Fruit fly (Drosophila melanogaster) whole organism, embryonic: Measurements from ENCODE around the gene Ns4.
A peak's percentile ranks its signal among the peaks of the same experiment; 100 is the strongest.

Experiments used
- Atf6 ChIP-seq: fragments of 200-800 bp; sonication (Bioruptor generic); IDR thresholded peaks from 2 replicates; pipeline ENCODE4 v1.3.6; 2022; ENCODE audit warnings: missing biosample characterization, missing genetic modification characterization
- CG12391 ChIP-seq: fragments of 200-800 bp; sonication (Bioruptor generic); optimal IDR thresholded peaks from 3 replicates; lab custom pipeline; 2018; ENCODE audit warnings: missing biosample characterization, mild to moderate bottlenecking, missing genetic modification characterization, moderate library complexity
- CG12769 ChIP-seq: fragments of 200-800 bp; sonication (Bioruptor generic); optimal IDR thresholded peaks from 2 replicates; lab custom pipeline; 2019; ENCODE audit warnings: missing biosample characterization, mild to moderate bottlenecking, missing genetic modification characterization, moderate library complexity
- CG14050 ChIP-seq: fragments of 200-800 bp; sonication (Bioruptor generic); IDR thresholded peaks from 3 replicates; pipeline ENCODE4 v1.3.6; 2022; ENCODE audit warnings: missing biosample characterization, missing genetic modification characterization
- CG2678 ChIP-seq: fragments of 200-800 bp; sonication (Bioruptor generic); optimal IDR thresholded peaks from 3 replicates; lab custom pipeline; 2019; ENCODE audit warnings: missing biosample characterization, mild to moderate bottlenecking, missing genetic modification characterization, moderate library complexity
- CG4360 ChIP-seq: fragments of 200-800 bp; sonication (Bioruptor generic); IDR thresholded peaks from 2 replicates; pipeline ENCODE4 v1.3.6; 2022; ENCODE audit warnings: missing biosample characterization, missing genetic modification characterization
- CG5180 ChIP-seq: fragments of 200-800 bp; sonication (Bioruptor generic); optimal IDR thresholded peaks from 3 replicates; lab custom pipeline; 2017; ENCODE audit warnings: missing biosample characterization, missing genetic modification characterization, mild to moderate bottlenecking, moderate library complexity, missing genetic modification reagents
- CG8281 ChIP-seq: fragments of 200-800 bp; sonication (Bioruptor generic); optimal IDR thresholded peaks from 2 replicates; lab custom pipeline; 2018; ENCODE audit warnings: missing biosample characterization, mild to moderate bottlenecking, missing genetic modification characterization, moderate library complexity
- CG9727 ChIP-seq: fragments of 200-800 bp; sonication (Bioruptor generic); optimal IDR thresholded peaks from 3 replicates; lab custom pipeline; 2017; ENCODE audit warnings: missing biosample characterization, mild to moderate bottlenecking, missing genetic modification characterization
- Deaf1 ChIP-seq: fragments of 200-800 bp; optimal IDR thresholded peaks from 3 replicates; lab custom pipeline; 2019; ENCODE audit warnings: missing biosample characterization, mild to moderate bottlenecking, missing genetic modification characterization, moderate library complexity
- Dip3 ChIP-seq: fragments of 200-800 bp; sonication (Bioruptor generic); optimal IDR thresholded peaks from 3 replicates; lab custom pipeline; 2016; ENCODE audit warnings: missing biosample characterization, missing genetic modification characterization
- HLHmδ ChIP-seq: fragments of 200-800 bp; sonication (Bioruptor generic); optimal IDR thresholded peaks from 2 replicates; lab custom pipeline; 2018; ENCODE audit warnings: missing biosample characterization, mild to moderate bottlenecking, missing genetic modification characterization, moderate library complexity
- Hand ChIP-seq: fragments of 200-800 bp; sonication (Bioruptor generic); optimal IDR thresholded peaks from 2 replicates; lab custom pipeline; 2017; ENCODE audit warnings: mild to moderate bottlenecking, missing biosample characterization, missing genetic modification reagents, missing genetic modification characterization
- Med ChIP-seq: fragments of 200-800 bp; sonication (Bioruptor generic); peaks from one replicate; lab custom pipeline; 2016; ENCODE audit warnings: missing biosample characterization, missing genetic modification characterization, mild to moderate bottlenecking, inconsistent platforms, moderate library complexity
- NFAT ChIP-seq: fragments of 200-800 bp; sonication (Bioruptor generic); IDR thresholded peaks from 2 replicates; pipeline ENCODE4 v1.3.6; 2022; ENCODE audit warnings: missing biosample characterization, missing genetic modification characterization
- Nf-YC ChIP-seq: fragments of 200-800 bp; optimal IDR thresholded peaks from 3 replicates; lab custom pipeline; 2019; ENCODE audit warnings: missing biosample characterization, mild to moderate bottlenecking, missing genetic modification characterization, moderate library complexity
- Oaz ChIP-seq: fragments of 200-800 bp; sonication (Bioruptor generic); IDR thresholded peaks from 2 replicates; pipeline ENCODE4 v1.3.6; 2022; ENCODE audit warnings: missing biosample characterization, missing genetic modification characterization
- Optix ChIP-seq: fragments of 200-800 bp; sonication (Bioruptor generic); IDR thresholded peaks from 3 replicates; pipeline ENCODE4 v1.3.6; 2022; ENCODE audit warnings: missing biosample characterization, missing genetic modification characterization
- Pdp1 ChIP-seq, 2 experiments: fragments of 200-800 bp; sonication (Bioruptor generic); optimal IDR thresholded peaks; 3 replicates each; lab custom pipeline; 2016; ENCODE audit warnings: missing biosample characterization in 2 of 2, missing genetic modification characterization in 2 of 2, mild to moderate bottlenecking in 1 of 2, moderate library complexity in 1 of 2
- Sry-β ChIP-seq: fragments of 200-800 bp; sonication (Bioruptor generic); optimal IDR thresholded peaks from 2 replicates; lab custom pipeline; 2018; ENCODE audit warnings: missing biosample characterization, mild to moderate bottlenecking, missing genetic modification characterization, moderate library complexity
- ara ChIP-seq: fragments of 200-800 bp; sonication (Bioruptor generic); IDR thresholded peaks from 2 replicates; pipeline ENCODE4 v1.3.6; 2022; ENCODE audit warnings: missing biosample characterization, missing genetic modification characterization
- ash1 ChIP-seq: fragments of 200-800 bp; sonication (Bioruptor generic); optimal IDR thresholded peaks from 2 replicates; lab custom pipeline; 2018; ENCODE audit warnings: missing biosample characterization, mild to moderate bottlenecking, missing genetic modification characterization
- chinmo ChIP-seq: fragments of 200-800 bp; sonication (Bioruptor generic); IDR thresholded peaks from 4 replicates; pipeline ENCODE4 v1.3.6; 2022; ENCODE audit warnings: missing biosample characterization, missing genetic modification characterization; ENCODE audit not compliant: partially characterized antibody
- disco-r ChIP-seq: fragments of 200-800 bp; sonication (Bioruptor generic); optimal IDR thresholded peaks from 2 replicates; lab custom pipeline; 2016; ENCODE audit warnings: missing biosample characterization, missing genetic modification characterization
- emc ChIP-seq: fragments of 200-800 bp; sonication (Bioruptor generic); optimal IDR thresholded peaks from 2 replicates; lab custom pipeline; 2016; ENCODE audit warnings: missing biosample characterization, missing genetic modification characterization
- ems ChIP-seq: fragments of 200-800 bp; sonication (Bioruptor generic); optimal IDR thresholded peaks from 3 replicates; lab custom pipeline; 2016; ENCODE audit warnings: missing biosample characterization, missing genetic modification characterization
- ewg ChIP-seq: fragments of 200-800 bp; sonication (Bioruptor generic); optimal IDR thresholded peaks from 3 replicates; lab custom pipeline; 2017; ENCODE audit warnings: mild to moderate bottlenecking, missing biosample characterization, missing genetic modification reagents, missing genetic modification characterization
- exex ChIP-seq: fragments of 200-800 bp; sonication (Bioruptor generic); optimal IDR thresholded peaks from 4 replicates; lab custom pipeline; 2018; ENCODE audit warnings: missing biosample characterization, mild to moderate bottlenecking, missing genetic modification characterization, moderate library complexity
- fd3F ChIP-seq: fragments of 200-800 bp; sonication (Bioruptor generic); optimal IDR thresholded peaks from 2 replicates; lab custom pipeline; 2018; ENCODE audit warnings: missing biosample characterization, mild to moderate bottlenecking, missing genetic modification characterization, moderate library complexity
- grn ChIP-seq: fragments of 200-800 bp; sonication (Bioruptor generic); optimal IDR thresholded peaks from 3 replicates; lab custom pipeline; 2017; ENCODE audit warnings: missing biosample characterization, missing genetic modification characterization
- hbn ChIP-seq: fragments of 200-800 bp; sonication (Bioruptor generic); IDR thresholded peaks from 2 replicates; pipeline ENCODE4 v1.3.6; 2022; ENCODE audit warnings: missing biosample characterization, missing genetic modification characterization; ENCODE audit not compliant: partially characterized antibody
- hth ChIP-seq: fragments of >200 bp; optimal IDR thresholded peaks from 2 replicates; lab custom pipeline; 2017; ENCODE audit warnings: inconsistent platforms
- insv ChIP-seq, 2 experiments: fragments of 200-800 bp; sonication (Bioruptor generic); optimal IDR thresholded peaks; 3 replicates each; lab custom pipeline; 2016 to 2018; ENCODE audit warnings: missing biosample characterization in 2 of 2, missing genetic modification characterization in 2 of 2
- mld ChIP-seq: fragments of 200-800 bp; sonication (Bioruptor generic); IDR thresholded peaks from 3 replicates; pipeline ENCODE4 v1.3.6; 2022; ENCODE audit warnings: missing biosample characterization, missing genetic modification characterization; ENCODE audit not compliant: partially characterized antibody
- pan ChIP-seq, 4 experiments: fragments of >200 bp in 3 of 4; fragments of 200-800 bp in 1 of 4; sonication (Bioruptor generic) in 1 of 4; optimal IDR thresholded peaks in 3 of 4; IDR thresholded peaks in 1 of 4; 2 replicates each; pipeline versions ENCODE4 v1.3.6 to Lab custom; 2017 to 2022; ENCODE audit warnings: missing biosample characterization in 2 of 4, missing genetic modification characterization in 2 of 4, mixed read lengths in 1 of 4
- phol ChIP-seq: fragments of 200-800 bp; sonication (Bioruptor generic); optimal IDR thresholded peaks from 3 replicates; lab custom pipeline; 2018; ENCODE audit warnings: missing biosample characterization, mild to moderate bottlenecking, missing genetic modification characterization, moderate library complexity
- prd ChIP-seq, 3 experiments: fragments of >200 bp in 2 of 3; fragments of 200-800 bp in 1 of 3; sonication (Bioruptor generic) in 1 of 3; optimal IDR thresholded peaks in 2 of 3; IDR thresholded peaks in 1 of 3; 2 replicates in 2 of 3; 3 replicates in 1 of 3; pipeline versions ENCODE4 v1.3.6 to Lab custom; 2017 to 2022; ENCODE audit warnings: missing biosample characterization in 1 of 3, missing genetic modification characterization in 1 of 3
- psq ChIP-seq: fragments of 200-800 bp; sonication (Bioruptor generic); optimal IDR thresholded peaks from 2 replicates; lab custom pipeline; 2017; ENCODE audit warnings: missing biosample characterization, missing genetic modification characterization
- pzg ChIP-seq: fragments of 200-800 bp; sonication (Bioruptor generic); optimal IDR thresholded peaks from 3 replicates; lab custom pipeline; 2018; ENCODE audit warnings: missing biosample characterization, mild to moderate bottlenecking, missing genetic modification characterization, moderate library complexity
- seq ChIP-seq: fragments of 200-800 bp; sonication (Bioruptor generic); IDR thresholded peaks from 2 replicates; pipeline ENCODE4 v1.3.6; 2022; ENCODE audit warnings: missing biosample characterization, missing genetic modification characterization
- sim ChIP-seq: fragments of 200-800 bp; sonication (Bioruptor generic); IDR thresholded peaks from 2 replicates; pipeline ENCODE4 v1.3.6; 2022; ENCODE audit warnings: missing biosample characterization, missing genetic modification characterization
- sob ChIP-seq: fragments of 200-800 bp; sonication (Bioruptor generic); IDR thresholded peaks from 2 replicates; pipeline ENCODE4 v1.3.6; 2022; ENCODE audit warnings: missing biosample characterization, missing genetic modification characterization
- sqz ChIP-seq: fragments of 200-800 bp; sonication (Bioruptor generic); optimal IDR thresholded peaks from 3 replicates; lab custom pipeline; 2018; ENCODE audit warnings: missing biosample characterization, mild to moderate bottlenecking, missing genetic modification characterization
- sug ChIP-seq: fragments of 200-800 bp; optimal IDR thresholded peaks from 2 replicates; lab custom pipeline; 2019; ENCODE audit warnings: missing biosample characterization, mild to moderate bottlenecking, missing genetic modification characterization, moderate library complexity
- tll ChIP-seq, 2 experiments: fragments of 200-800 bp in 1 of 2; fragments of >200 bp in 1 of 2; sonication (Bioruptor generic) in 1 of 2; optimal IDR thresholded peaks; 2 replicates each; lab custom pipeline; 2017 to 2019; ENCODE audit warnings: missing biosample characterization in 2 of 2, missing genetic modification characterization in 2 of 2, mild to moderate bottlenecking in 1 of 2, moderate library complexity in 1 of 2
- wek ChIP-seq: fragments of 200-800 bp; sonication (Bioruptor generic); optimal IDR thresholded peaks from 3 replicates; lab custom pipeline; 2018; ENCODE audit warnings: missing biosample characterization, mild to moderate bottlenecking, missing genetic modification characterization, moderate library complexity
- z ChIP-seq: fragments of 200-800 bp; sonication (Bioruptor generic); IDR thresholded peaks from 3 replicates; pipeline ENCODE4 v1.3.6; 2022; ENCODE audit warnings: missing biosample characterization, missing genetic modification characterization
- zen ChIP-seq: fragments of 200-800 bp; sonication (Bioruptor generic); optimal IDR thresholded peaks from 3 replicates; lab custom pipeline; 2018; ENCODE audit warnings: missing biosample characterization, mild to moderate bottlenecking, missing genetic modification characterization, moderate library complexity
- zfh1 ChIP-seq: fragments of 200-800 bp; sonication (Bioruptor generic); IDR thresholded peaks from 3 replicates; pipeline ENCODE4 v1.3.6; 2022; ENCODE audit warnings: missing biosample characterization, missing genetic modification characterization

Gene Ns4

DNA sequence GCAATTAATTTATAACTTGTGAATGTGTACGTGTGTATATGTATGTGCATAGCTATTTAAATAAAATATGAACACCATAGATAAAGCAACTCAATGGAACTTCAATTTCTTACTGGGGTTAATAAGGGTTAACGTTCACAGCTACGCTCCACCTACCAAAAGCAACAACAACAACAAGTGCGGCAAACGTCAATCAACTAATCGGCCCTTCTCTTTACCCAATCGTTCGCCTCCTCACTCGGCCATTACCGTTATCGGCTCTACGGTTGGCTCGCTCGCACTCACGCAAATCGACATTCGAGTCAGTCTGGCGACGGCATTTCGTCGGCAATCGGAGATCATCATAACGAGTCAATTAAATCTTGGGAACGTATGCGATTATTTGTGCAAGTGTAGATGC is 30.8 kb downstream of the Ns4 start (continued):
- TF ChIP-seq psq (GFP tag; lab: Kevin White, UChicago) = peak; percentile 93
- TF ChIP-seq disco-r (GFP tag; lab: Kevin White, UChicago) = no peak
- no peak for TF ChIP-seq pan (optimal IDR thresholded peaks at IDR 0.05; lab: Kevin White, UChicago)
- peak in 1 of 2 experiments; percentile 79 for TF ChIP-seq pan (GFP tag; optimal IDR thresholded peaks at IDR 0.05 in 1 of 2, IDR thresholded peaks at IDR 0.05 in 1 of 2)
- TF ChIP-seq CG5180 (GFP tag; lab: Kevin White, UChicago) = no peak
- no peak for TF ChIP-seq prd (optimal IDR thresholded peaks at IDR 0.05; lab: Kevin White, UChicago)
- TF ChIP-seq prd (GFP tag; IDR thresholded peaks at IDR 0.05; lab: Robert Waterston, UW) = no peak
- no peak for TF ChIP-seq hbn (GFP tag; lab: Robert Waterston, UW)
- no peak for TF ChIP-seq CG12769
- TF ChIP-seq chinmo (GFP tag; lab: Robert Waterston, UW) = no peak
- TF ChIP-seq sug (tag; lab: Kevin White, UChicago) = peak; percentile 7
- TF ChIP-seq ems (GFP tag; lab: Kevin White, UChicago) = no peak
- TF ChIP-seq CG2678 (tag; lab: Kevin White, UChicago) = no peak
- no peak for TF ChIP-seq Hand (GFP tag; lab: Kevin White, UChicago)
- no peak for TF ChIP-seq CG14050 (GFP tag; lab: Robert Waterston, UW)
- TF ChIP-seq fd3F = no peak
- TF ChIP-seq ewg (GFP tag; lab: Kevin White, UChicago) = no peak
- TF ChIP-seq Nf-YC = peak; percentile 97
- peak; percentile 59 for TF ChIP-seq exex
- TF ChIP-seq zen = peak; percentile 40
- no peak for TF ChIP-seq Optix (GFP tag; lab: Robert Waterston, UW)
- TF ChIP-seq NFAT (GFP tag; lab: Robert Waterston, UW) = no peak
- peak; percentile 7; the same call in 1 of the 2 replicates for TF ChIP-seq sob (GFP tag; lab: Robert Waterston, UW)
- TF ChIP-seq grn (GFP tag; lab: Kevin White, UChicago) = peak; percentile 73
- no peak for TF ChIP-seq mld (GFP tag; lab: Robert Waterston, UW)
- TF ChIP-seq Oaz (GFP tag; lab: Robert Waterston, UW) = no peak
- peak; percentile 98 for TF ChIP-seq CG4360
- TF ChIP-seq zfh1 (GFP tag; lab: Robert Waterston, UW) = 0 out of 3 replicates have a peak, but pooled peaks have one; percentile 33
- peak; percentile 81 for TF ChIP-seq ash1 (GFP tag; lab: Kevin White, UChicago)
- TF ChIP-seq hth (lab: Kevin White, UChicago) = peak; percentile 26
- TF ChIP-seq CG9727 (GFP tag; lab: Kevin White, UChicago) = no peak
- TF ChIP-seq wek = no peak
- TF ChIP-seq pzg = no peak
- no peak for TF ChIP-seq emc (GFP tag; lab: Kevin White, UChicago)
- no peak for TF ChIP-seq insv (GFP tag; optimal IDR thresholded peaks at IDR 0.05; lab: Kevin White, UChicago)
- no peak for TF ChIP-seq Dip3 (GFP tag; lab: Kevin White, UChicago)
- 0 out of 2 replicates have a peak, but pooled peaks have one; percentile 19 for TF ChIP-seq Atf6 (GFP tag; lab: Robert Waterston, UW)
- peak; percentile 75 for TF ChIP-seq Med
- no peak for TF ChIP-seq CG12391 (tag; lab: Kevin White, UChicago)
- no peak for TF ChIP-seq sim (GFP tag; lab: Robert Waterston, UW)
- TF ChIP-seq Sry-β (GFP tag; lab: Kevin White, UChicago) = no peak
- TF ChIP-seq Deaf1 (tag; lab: Kevin White, UChicago) = peak; percentile 87
- TF ChIP-seq Pdp1 (GFP tag; optimal IDR thresholded peaks at IDR 0.05; lab: Kevin White, UChicago) = peak in 1 of 2 experiments; percentile 1
- peak; percentile 68; the same call in 1 of the 3 replicates for TF ChIP-seq z
- TF ChIP-seq HLHmδ (GFP tag; lab: Kevin White, UChicago) = peak; percentile 44
- 0 out of 2 replicates have a peak, but pooled peaks have one; percentile 27 for TF ChIP-seq ara
- peak in 1 of 2 experiments; percentile 60 for TF ChIP-seq tll (GFP tag; optimal IDR thresholded peaks at IDR 0.05; lab: Kevin White, UChicago)
- TF ChIP-seq sqz (GFP tag; lab: Kevin White, UChicago) = no peak
- no peak for TF ChIP-seq CG8281
- 0 out of 2 replicates have a peak, but pooled peaks have one; percentile 20 for TF ChIP-seq seq
- peak; percentile 17 for TF ChIP-seq phol (tag; lab: Kevin White, UChicago)
